Worm (Caenorhabditis elegans): ENCODE results near the gene F53G2.1.

ce11 chrII:2446727-2447126 is 41.8 kb upstream of the F53G2.1 start:
- TF ChIP-seq fkh-10 (GFP tag; optimal IDR thresholded peaks at IDR 0.05) (no peak), hpl-2 (GFP tag; optimal IDR thresholded peaks at IDR 0.05) (no peak), lin-13 (GFP tag; optimal IDR thresholded peaks at IDR 0.05) (no peak), fos-1 (tag; optimal IDR thresholded peaks at IDR 0.05) (no peak), ama-1 (optimal IDR thresholded peaks at IDR 0.05) (no peak), nhr-85 (tag) (no peak)
